Fruit fly (Drosophila melanogaster) whole organism, embryonic: ENCODE data around the gene CG13311.
A peak's percentile ranks its signal among the peaks of the same experiment; 100 is the strongest.

ENCODE experiments used
- B-H1 ChIP-seq: fragments of 200-800 bp; sonication (Bioruptor generic); IDR thresholded peaks from 3 replicates; pipeline ENCODE4 v1.3.6; 2022; ENCODE audit warnings: missing biosample characterization, missing genetic modification characterization
- Bteb2 ChIP-seq: fragments of 200-800 bp; sonication (Bioruptor generic); optimal IDR thresholded peaks from 2 replicates; lab custom pipeline; 2016; ENCODE audit warnings: missing biosample characterization, missing genetic modification characterization
- CG10209 ChIP-seq: fragments of 200-800 bp; sonication (Bioruptor generic); optimal IDR thresholded peaks from 3 replicates; lab custom pipeline; 2017; ENCODE audit warnings: missing biosample characterization, mild to moderate bottlenecking, missing genetic modification characterization, missing genetic modification reagents
- CG10654 ChIP-seq: fragments of 200-800 bp; sonication (Bioruptor generic); optimal IDR thresholded peaks from 2 replicates; lab custom pipeline; 2016; ENCODE audit warnings: missing biosample characterization, missing genetic modification characterization
- CG11085 ChIP-seq: fragments of 200-800 bp; sonication (Bioruptor generic); IDR thresholded peaks from 2 replicates; pipeline ENCODE4 v1.3.6; 2022; ENCODE audit warnings: missing biosample characterization, missing genetic modification characterization
- CG11696 ChIP-seq: fragments of 200-800 bp; sonication (Bioruptor generic); IDR thresholded peaks from 2 replicates; pipeline ENCODE4 v1.3.6; 2022; ENCODE audit warnings: missing biosample characterization, missing genetic modification characterization
- CG3995 ChIP-seq: fragments of 200-800 bp; sonication (Bioruptor generic); optimal IDR thresholded peaks from 3 replicates; lab custom pipeline; 2016; ENCODE audit warnings: missing biosample characterization, missing genetic modification characterization
- CG4282 ChIP-seq: fragments of 200-800 bp; sonication (Bioruptor generic); optimal IDR thresholded peaks from 2 replicates; lab custom pipeline; 2016; ENCODE audit warnings: missing biosample characterization, missing genetic modification characterization
- CG4328 ChIP-seq: fragments of 200-800 bp; sonication (Bioruptor generic); optimal IDR thresholded peaks from 3 replicates; lab custom pipeline; 2017; ENCODE audit warnings: missing biosample characterization, missing genetic modification reagents, missing genetic modification characterization
- CG4424 ChIP-seq: fragments of 200-800 bp; sonication (Bioruptor generic); optimal IDR thresholded peaks from 3 replicates; lab custom pipeline; 2016; ENCODE audit warnings: missing biosample characterization, missing genetic modification characterization
- CG5953 ChIP-seq: fragments of 200-800 bp; sonication (Bioruptor generic); IDR thresholded peaks from 2 replicates; pipeline ENCODE4 v1.3.6; 2022; ENCODE audit warnings: missing biosample characterization, missing genetic modification characterization
- CG6254 ChIP-seq: fragments of 200-800 bp; sonication (Bioruptor generic); optimal IDR thresholded peaks from 3 replicates; lab custom pipeline; 2017; ENCODE audit warnings: mild to moderate bottlenecking, missing biosample characterization, missing genetic modification reagents, missing genetic modification characterization
- Dip2 ChIP-seq: fragments of 200-800 bp; sonication (Bioruptor generic); IDR thresholded peaks from 2 replicates; pipeline ENCODE4 v1.3.6; 2022; ENCODE audit warnings: missing biosample characterization, missing genetic modification characterization
- Dll ChIP-seq: fragments of 200-800 bp; sonication (Bioruptor generic); IDR thresholded peaks from 4 replicates; pipeline ENCODE4 v1.3.6; 2022; ENCODE audit warnings: missing biosample characterization, missing genetic modification characterization; ENCODE audit not compliant: partially characterized antibody
- HLH4C ChIP-seq: fragments of 200-800 bp; sonication (Bioruptor generic); IDR thresholded peaks from 3 replicates; pipeline ENCODE4 v1.3.6; 2022; ENCODE audit warnings: missing biosample characterization, missing genetic modification characterization; ENCODE audit not compliant: partially characterized antibody
- HLH54F ChIP-seq: fragments of 200-800 bp; sonication (Bioruptor generic); optimal IDR thresholded peaks from 3 replicates; lab custom pipeline; 2016; ENCODE audit warnings: missing biosample characterization, missing genetic modification characterization
- Hr39 ChIP-seq: fragments of >200 bp; optimal IDR thresholded peaks from 2 replicates; lab custom pipeline; 2017
- Jarid2 ChIP-seq: fragments of 200-800 bp; sonication (Bioruptor generic); optimal IDR thresholded peaks from 3 replicates; lab custom pipeline; 2017; ENCODE audit warnings: mild to moderate bottlenecking, missing biosample characterization, missing genetic modification reagents, missing genetic modification characterization
- MESR4 ChIP-seq: fragments of 200-800 bp; sonication (Bioruptor generic); optimal IDR thresholded peaks from 2 replicates; lab custom pipeline; 2018; ENCODE audit warnings: missing biosample characterization, mild to moderate bottlenecking, missing genetic modification characterization, moderate library complexity
- NFAT ChIP-seq: fragments of 200-800 bp; sonication (Bioruptor generic); IDR thresholded peaks from 2 replicates; pipeline ENCODE4 v1.3.6; 2022; ENCODE audit warnings: missing biosample characterization, missing genetic modification characterization
- NfI ChIP-seq: fragments of 200-800 bp; sonication (Bioruptor generic); optimal IDR thresholded peaks from 3 replicates; lab custom pipeline; 2018; ENCODE audit warnings: missing biosample characterization, mild to moderate bottlenecking, missing genetic modification characterization, moderate library complexity
- Poxn ChIP-seq: fragments of 200-800 bp; sonication (Bioruptor generic); IDR thresholded peaks from 2 replicates; pipeline ENCODE4 v1.3.6; 2022; ENCODE audit warnings: missing biosample characterization, missing genetic modification characterization
- Rfx ChIP-seq: fragments of 200-800 bp; sonication (Bioruptor generic); IDR thresholded peaks from 2 replicates; pipeline ENCODE4 v1.3.6; 2022; ENCODE audit warnings: missing biosample characterization, missing genetic modification characterization
- Sry-β ChIP-seq: fragments of 200-800 bp; sonication (Bioruptor generic); optimal IDR thresholded peaks from 2 replicates; lab custom pipeline; 2018; ENCODE audit warnings: missing biosample characterization, mild to moderate bottlenecking, missing genetic modification characterization, moderate library complexity
- Taf1 ChIP-seq: fragments of 200-800 bp; sonication (Bioruptor generic); IDR thresholded peaks from 2 replicates; pipeline ENCODE4 v1.3.6; 2022; ENCODE audit warnings: missing biosample characterization, missing genetic modification characterization
- Usf ChIP-seq: fragments of 200-800 bp; sonication (Bioruptor generic); optimal IDR thresholded peaks from 2 replicates; lab custom pipeline; 2017; ENCODE audit warnings: missing genotype, missing biosample characterization, missing genetic modification characterization
- YL-1 ChIP-seq: fragments of 200-800 bp; sonication (Bioruptor generic); optimal IDR thresholded peaks from 3 replicates; lab custom pipeline; 2017; ENCODE audit warnings: missing biosample characterization, mild to moderate bottlenecking, missing genetic modification characterization
- ab ChIP-seq: fragments of 200-800 bp; sonication (Bioruptor generic); optimal IDR thresholded peaks from 2 replicates; lab custom pipeline; 2016; ENCODE audit warnings: missing biosample characterization, missing genetic modification characterization
- abd-A ChIP-seq: fragments of 200-800 bp; sonication (Bioruptor generic); optimal IDR thresholded peaks from 3 replicates; lab custom pipeline; 2019; ENCODE audit warnings: missing biosample characterization, mild to moderate bottlenecking, missing genetic modification characterization, moderate library complexity
- al ChIP-seq: fragments of 200-800 bp; sonication (Bioruptor generic); IDR thresholded peaks from 2 replicates; pipeline ENCODE4 v1.3.6; 2022; ENCODE audit warnings: missing biosample characterization, missing genetic modification characterization
- bbx ChIP-seq: fragments of 200-800 bp; sonication (Bioruptor generic); IDR thresholded peaks from 2 replicates; pipeline ENCODE4 v1.3.6; 2022; ENCODE audit warnings: missing biosample characterization, missing genetic modification characterization; ENCODE audit not compliant: partially characterized antibody
- bowl ChIP-seq: fragments of 200-800 bp; sonication (Bioruptor generic); IDR thresholded peaks from 2 replicates; pipeline ENCODE4 v1.3.6; 2022; ENCODE audit warnings: missing biosample characterization, missing genetic modification characterization
- cad ChIP-seq: fragments of >200 bp; optimal IDR thresholded peaks from 2 replicates; lab custom pipeline; 2017; ENCODE audit warnings: missing biosample characterization, missing genetic modification characterization
- crol ChIP-seq: fragments of 200-800 bp; sonication (Bioruptor generic); IDR thresholded peaks from 2 replicates; pipeline ENCODE4 v1.3.6; 2022; ENCODE audit warnings: missing biosample characterization, missing genetic modification characterization
- disco-r ChIP-seq: fragments of 200-800 bp; sonication (Bioruptor generic); optimal IDR thresholded peaks from 2 replicates; lab custom pipeline; 2016; ENCODE audit warnings: missing biosample characterization, missing genetic modification characterization
- gt ChIP-seq: fragments of 200-800 bp; sonication (Bioruptor generic); IDR thresholded peaks from 2 replicates; pipeline ENCODE4 v1.3.6; 2022; ENCODE audit warnings: missing biosample characterization, missing genetic modification characterization
- ham ChIP-seq: fragments of 200-800 bp; sonication (Bioruptor generic); IDR thresholded peaks from 2 replicates; pipeline ENCODE4 v1.3.6; 2022; ENCODE audit warnings: missing biosample characterization, missing genetic modification characterization
- hkb ChIP-seq, 2 experiments: fragments of 200-800 bp in 1 of 2; fragments of >200 bp in 1 of 2; sonication (Bioruptor generic) in 1 of 2; IDR thresholded peaks in 1 of 2; optimal IDR thresholded peaks in 1 of 2; 2 replicates each; pipeline versions ENCODE4 v1.3.6 to Lab custom; 2017 to 2022; ENCODE audit warnings: missing biosample characterization in 1 of 2, missing genetic modification characterization in 1 of 2
- mld ChIP-seq: fragments of 200-800 bp; sonication (Bioruptor generic); IDR thresholded peaks from 3 replicates; pipeline ENCODE4 v1.3.6; 2022; ENCODE audit warnings: missing biosample characterization, missing genetic modification characterization; ENCODE audit not compliant: partially characterized antibody
- otp ChIP-seq: fragments of 200-800 bp; sonication (Bioruptor generic); IDR thresholded peaks from 3 replicates; pipeline ENCODE4, ENCODE4 v1.3.6; 2022; ENCODE audit warnings: missing biosample characterization, missing genetic modification characterization
- pnt ChIP-seq: fragments of 200-800 bp; sonication (Bioruptor generic); optimal IDR thresholded peaks from 3 replicates; lab custom pipeline; 2016; ENCODE audit warnings: missing biosample characterization, missing genetic modification characterization
- pzg ChIP-seq: fragments of 200-800 bp; sonication (Bioruptor generic); optimal IDR thresholded peaks from 3 replicates; lab custom pipeline; 2018; ENCODE audit warnings: missing biosample characterization, mild to moderate bottlenecking, missing genetic modification characterization, moderate library complexity
- ro ChIP-seq: fragments of 200-800 bp; sonication (Bioruptor generic); IDR thresholded peaks from 2 replicates; pipeline ENCODE4 v1.3.6; 2022; ENCODE audit warnings: missing biosample characterization, missing genetic modification characterization
- sens ChIP-seq: fragments of 200-800 bp; sonication (Bioruptor generic); peaks from one replicate; lab custom pipeline; 2016; ENCODE audit warnings: missing biosample characterization, missing genetic modification characterization
- sisA ChIP-seq: fragments of 200-800 bp; sonication (Bioruptor generic); IDR thresholded peaks from 2 replicates; pipeline ENCODE4 v1.3.6; 2022; ENCODE audit warnings: missing biosample characterization, missing genetic modification characterization
- sob ChIP-seq: fragments of 200-800 bp; sonication (Bioruptor generic); IDR thresholded peaks from 2 replicates; pipeline ENCODE4 v1.3.6; 2022; ENCODE audit warnings: missing biosample characterization, missing genetic modification characterization
- ssp ChIP-seq: fragments of 200-800 bp; sonication (Bioruptor generic); IDR thresholded peaks from 2 replicates; pipeline ENCODE4 v1.3.6; 2022; ENCODE audit warnings: missing biosample characterization, missing genetic modification characterization
- stc ChIP-seq: fragments of 200-800 bp; sonication (Bioruptor generic); IDR thresholded peaks from 2 replicates; pipeline ENCODE4 v1.3.6; 2022; ENCODE audit warnings: missing biosample characterization, missing genetic modification characterization
- tna ChIP-seq: fragments of 200-800 bp; sonication (Bioruptor generic); IDR thresholded peaks from 2 replicates; pipeline ENCODE4 v1.3.6; 2022; ENCODE audit warnings: missing biosample characterization, missing genetic modification characterization; ENCODE audit not compliant: partially characterized antibody
- toy ChIP-seq: fragments of 200-800 bp; sonication (Bioruptor generic); IDR thresholded peaks from 2 replicates; pipeline ENCODE4 v1.3.6; 2022; ENCODE audit warnings: missing biosample characterization, missing genetic modification characterization
- unc-4 ChIP-seq: fragments of 200-800 bp; sonication (Bioruptor generic); IDR thresholded peaks from 2 replicates; pipeline ENCODE4 v1.3.6; 2022; ENCODE audit warnings: missing biosample characterization, missing genetic modification characterization; ENCODE audit not compliant: partially characterized antibody
- zfh1 ChIP-seq: fragments of 200-800 bp; sonication (Bioruptor generic); IDR thresholded peaks from 3 replicates; pipeline ENCODE4 v1.3.6; 2022; ENCODE audit warnings: missing biosample characterization, missing genetic modification characterization

The CG13311 gene

DNA sequence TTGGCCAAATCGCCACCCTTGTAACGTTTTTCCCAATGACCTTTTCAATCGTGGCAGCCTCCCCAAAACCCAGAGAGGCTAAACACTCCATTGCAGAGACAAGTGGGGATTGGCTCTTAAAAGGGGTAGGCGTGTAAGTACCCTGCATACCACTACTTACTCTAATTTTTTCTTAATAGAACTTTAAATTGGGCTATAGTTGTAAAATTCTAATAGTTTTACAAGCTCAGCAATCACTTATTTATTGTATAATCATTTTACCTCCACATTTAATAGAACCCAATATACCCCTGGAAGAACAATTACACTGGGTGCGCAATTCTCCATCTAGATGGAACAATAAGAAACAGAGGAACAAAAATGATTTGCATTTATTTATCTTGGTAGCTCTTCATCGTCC lies 39.8 kb upstream of the CG13311 start (continued):
- TF ChIP-seq unc-4 (GFP tag; lab: Robert Waterston, UW): no peak
- peak; percentile 67 for TF ChIP-seq CG6254
- TF ChIP-seq YL-1 (GFP tag; lab: Kevin White, UChicago): no peak
- TF ChIP-seq otp (GFP tag; lab: Robert Waterston, UW): peak; percentile 60; the same call in 1 of the 3 replicates
- peak; percentile 75 for TF ChIP-seq sisA
- TF ChIP-seq Dll (GFP tag; lab: Robert Waterston, UW): no peak
- no peak for TF ChIP-seq gt (GFP tag; lab: Robert Waterston, UW)
- peak; percentile 76 for TF ChIP-seq CG10209
- TF ChIP-seq CG4328 (GFP tag; lab: Kevin White, UChicago): no peak
- TF ChIP-seq mld (GFP tag; lab: Robert Waterston, UW): no peak
- no peak for TF ChIP-seq Usf
- TF ChIP-seq sob: peak; percentile 79
- peak; percentile 64 for TF ChIP-seq ssp (GFP tag; lab: Robert Waterston, UW)
- no peak for TF ChIP-seq ham (GFP tag; lab: Robert Waterston, UW)
- peak; percentile 27; the same call in 1 of the 2 replicates for TF ChIP-seq bowl (GFP tag; lab: Robert Waterston, UW)
- no peak for TF ChIP-seq ro
- TF ChIP-seq pzg (GFP tag; lab: Kevin White, UChicago): no peak
- TF ChIP-seq zfh1: peak; percentile 84
- TF ChIP-seq MESR4 (GFP tag; lab: Kevin White, UChicago): no peak
- TF ChIP-seq pnt (GFP tag; lab: Kevin White, UChicago): peak; percentile 50
- peak; percentile 84 for TF ChIP-seq stc (GFP tag; lab: Robert Waterston, UW)
- TF ChIP-seq ab (GFP tag; lab: Kevin White, UChicago): no peak
- no peak for TF ChIP-seq HLH4C (GFP tag; lab: Robert Waterston, UW)
- no peak for TF ChIP-seq abd-A (tag; lab: Kevin White, UChicago)
- TF ChIP-seq Poxn (GFP tag; lab: Robert Waterston, UW): no peak
- TF ChIP-seq bbx (GFP tag; lab: Robert Waterston, UW): no peak
- no peak for TF ChIP-seq Taf1 (GFP tag; lab: Robert Waterston, UW)
- TF ChIP-seq CG4282 (GFP tag; lab: Kevin White, UChicago): no peak
- no peak for TF ChIP-seq Sry-β (GFP tag; lab: Kevin White, UChicago)
- peak; percentile 79 for TF ChIP-seq Rfx (GFP tag; lab: Robert Waterston, UW)
- TF ChIP-seq cad (GFP tag; lab: Kevin White, UChicago): no peak
- peak; percentile 55 for TF ChIP-seq HLH54F (GFP tag; lab: Kevin White, UChicago)
- TF ChIP-seq tna (GFP tag; lab: Robert Waterston, UW): no peak
- TF ChIP-seq CG11085: peak; percentile 25; the same call in 1 of the 2 replicates
- TF ChIP-seq CG4424 (GFP tag; lab: Kevin White, UChicago): peak; percentile 80
- peak; percentile 60; the same call in 2 of the 3 replicates for TF ChIP-seq B-H1 (GFP tag; lab: Robert Waterston, UW)
- peak; percentile 47 for TF ChIP-seq CG10654
- no peak for TF ChIP-seq Dip2 (GFP tag; lab: Robert Waterston, UW)
- no peak for TF ChIP-seq CG3995 (GFP tag; lab: Kevin White, UChicago)
- peak; percentile 7 for TF ChIP-seq Jarid2 (GFP tag; lab: Kevin White, UChicago)
- TF ChIP-seq crol (GFP tag; lab: Robert Waterston, UW): no peak
- peak; percentile 60 for TF ChIP-seq NfI
- no peak for TF ChIP-seq toy (GFP tag; lab: Robert Waterston, UW)
- TF ChIP-seq sens (GFP tag; lab: Kevin White, UChicago): peak; percentile 95
- peak; percentile 37 for TF ChIP-seq Bteb2 (GFP tag; lab: Kevin White, UChicago)
- peak; percentile 45; the same call in 1 of the 2 replicates for TF ChIP-seq NFAT (GFP tag; lab: Robert Waterston, UW)
- no peak for TF ChIP-seq Hr39 (lab: Kevin White, UChicago)
- TF ChIP-seq disco-r (GFP tag; lab: Kevin White, UChicago): peak; percentile 30
- TF ChIP-seq CG11696 (GFP tag; lab: Robert Waterston, UW): peak; percentile 57
- no peak for TF ChIP-seq hkb (optimal IDR thresholded peaks at IDR 0.05; lab: Kevin White, UChicago)
- TF ChIP-seq hkb (GFP tag; IDR thresholded peaks at IDR 0.05; lab: Robert Waterston, UW): peak; percentile 82
- 0 out of 2 replicates have a peak, but pooled peaks have one; percentile 37 for TF ChIP-seq al
- TF ChIP-seq CG5953 (GFP tag; lab: Robert Waterston, UW): peak; percentile 66
